Fruit fly (Drosophila melanogaster): Measurements from ENCODE around the gene CG1907.
A peak's percentile ranks its signal among the peaks of the same experiment; 100 is the strongest.

Gene CG1907

dm6 chr3R:29591481-29592138 lies 27.3 kb upstream of the CG1907 start, which contains the start of gene alph (continued):
- no peak for TF ChIP-seq lmd (GFP tag; IDR thresholded peaks at IDR 0.05)
- TF ChIP-seq CG42726 (GFP tag; IDR thresholded peaks at IDR 0.05; ENCODE audit: partially characterized antibody) = peak; percentile 99
- no peak for TF ChIP-seq CG12104 (GFP tag; optimal IDR thresholded peaks at IDR 0.05)
- no peak for TF ChIP-seq CG2202 (tag; optimal IDR thresholded peaks at IDR 0.05)
- peak; percentile 1 for TF ChIP-seq CG9437 (GFP tag; optimal IDR thresholded peaks at IDR 0.05)
- TF ChIP-seq sna (GFP tag; IDR thresholded peaks at IDR 0.05; ENCODE audit: partially characterized antibody) = peak; percentile 93
- TF ChIP-seq org-1 (GFP tag; optimal IDR thresholded peaks at IDR 0.05) = no peak
- peak; percentile 33 for TF ChIP-seq yki (optimal IDR thresholded peaks at IDR 0.05)
- peak; percentile 9 for TF ChIP-seq Max (GFP tag; optimal IDR thresholded peaks at IDR 0.05)
- no peak for TF ChIP-seq CG13296 (GFP tag; optimal IDR thresholded peaks at IDR 0.05)
- peak; percentile 33 for TF ChIP-seq CG30403 (GFP tag; optimal IDR thresholded peaks at IDR 0.05)
- peak; percentile 27 for TF ChIP-seq CG7839 (tag; optimal IDR thresholded peaks at IDR 0.05)
- no peak for TF ChIP-seq dati (GFP tag; IDR thresholded peaks at IDR 0.05)
- TF ChIP-seq CG1647 (GFP tag; optimal IDR thresholded peaks at IDR 0.05) = no peak
- 0 out of 3 replicates have a peak, but pooled peaks have one; percentile 48 for TF ChIP-seq CG11456 (GFP tag; IDR thresholded peaks at IDR 0.05)
- no peak for TF ChIP-seq wek (GFP tag; optimal IDR thresholded peaks at IDR 0.05)
- no peak for TF ChIP-seq zen (tag; optimal IDR thresholded peaks at IDR 0.05)
- TF ChIP-seq Hr3 (GFP tag; optimal IDR thresholded peaks at IDR 0.05) = peak; percentile 33
- no peak for TF ChIP-seq CG8359 (GFP tag; optimal IDR thresholded peaks at IDR 0.05; ENCODE audit: borderline replicate concordance)
- no peak for TF ChIP-seq nom (GFP tag; optimal IDR thresholded peaks at IDR 0.05)
- no peak for TF ChIP-seq croc (GFP tag; conservative IDR thresholded peaks at IDR 0.05)
- peak; percentile 64 for TF ChIP-seq Mad (GFP tag; optimal IDR thresholded peaks at IDR 0.05)
- peak; percentile 89 for TF ChIP-seq zf30C (GFP tag; optimal IDR thresholded peaks at IDR 0.05)
- TF ChIP-seq Mrtf (GFP tag; IDR thresholded peaks at IDR 0.05) = no peak
- peak; percentile 51 for TF ChIP-seq Dad (GFP tag; optimal IDR thresholded peaks at IDR 0.05)
- TF ChIP-seq CG9932 (GFP tag; IDR thresholded peaks at IDR 0.05) = peak; percentile 82
- no peak for TF ChIP-seq gsb-n (tag; optimal IDR thresholded peaks at IDR 0.05)
- no peak for TF ChIP-seq CG3726 (GFP tag; IDR thresholded peaks at IDR 0.05)
- TF ChIP-seq CG10209 (GFP tag; optimal IDR thresholded peaks at IDR 0.05) = no peak
- peak; percentile 50 for TF ChIP-seq Abd-B (GFP tag; optimal IDR thresholded peaks at IDR 0.05)
- TF ChIP-seq CG7372 (GFP tag; IDR thresholded peaks at IDR 0.05) = no peak
- peak; percentile 3 for TF ChIP-seq Oli (tag; optimal IDR thresholded peaks at IDR 0.05)
- TF ChIP-seq amos (GFP tag; IDR thresholded peaks at IDR 0.05; ENCODE audit: partially characterized antibody) = peak; percentile 99
- TF ChIP-seq jigr1 (GFP tag; IDR thresholded peaks at IDR 0.05) = no peak
- TF ChIP-seq eve (GFP tag; optimal IDR thresholded peaks at IDR 0.05) = no peak
- TF ChIP-seq CG3847 (GFP tag; IDR thresholded peaks at IDR 0.05) = peak; percentile 61
- TF ChIP-seq wdn (GFP tag; IDR thresholded peaks at IDR 0.05) = no peak; the same call in 1 of the 2 replicates
- no peak for TF ChIP-seq da (GFP tag; optimal IDR thresholded peaks at IDR 0.05)
- TF ChIP-seq bowl (GFP tag; IDR thresholded peaks at IDR 0.05) = no peak
- no peak for TF ChIP-seq ttk (GFP tag; IDR thresholded peaks at IDR 0.05)
- TF ChIP-seq gt (GFP tag; IDR thresholded peaks at IDR 0.05) = no peak
- 0 out of 2 replicates have a peak, but pooled peaks have one; percentile 14 for TF ChIP-seq ranshi (GFP tag; IDR thresholded peaks at IDR 0.05)
- no peak for TF ChIP-seq Dfd (GFP tag; optimal IDR thresholded peaks at IDR 0.05)
- TF ChIP-seq Xbp1 (GFP tag; optimal IDR thresholded peaks at IDR 0.05) = peak; percentile 57
- peak; percentile 14 for TF ChIP-seq fu2 (GFP tag; optimal IDR thresholded peaks at IDR 0.05)
- no peak for TF ChIP-seq gsb (GFP tag; IDR thresholded peaks at IDR 0.05)
- no peak for TF ChIP-seq kay (GFP tag; optimal IDR thresholded peaks at IDR 0.05)
- peak; percentile 61 for TF ChIP-seq Hmr (GFP tag; optimal IDR thresholded peaks at IDR 0.05)
- no peak for TF ChIP-seq sc (optimal IDR thresholded peaks at IDR 0.05)
- no peak for TF ChIP-seq sc (GFP tag; optimal IDR thresholded peaks at IDR 0.05)
- TF ChIP-seq Stat92E (GFP tag; optimal IDR thresholded peaks at IDR 0.05) = peak in 1 of 3 experiments; percentile 54
